Worm (Caenorhabditis elegans): ENCODE results near the gene ver-4.

DNA sequence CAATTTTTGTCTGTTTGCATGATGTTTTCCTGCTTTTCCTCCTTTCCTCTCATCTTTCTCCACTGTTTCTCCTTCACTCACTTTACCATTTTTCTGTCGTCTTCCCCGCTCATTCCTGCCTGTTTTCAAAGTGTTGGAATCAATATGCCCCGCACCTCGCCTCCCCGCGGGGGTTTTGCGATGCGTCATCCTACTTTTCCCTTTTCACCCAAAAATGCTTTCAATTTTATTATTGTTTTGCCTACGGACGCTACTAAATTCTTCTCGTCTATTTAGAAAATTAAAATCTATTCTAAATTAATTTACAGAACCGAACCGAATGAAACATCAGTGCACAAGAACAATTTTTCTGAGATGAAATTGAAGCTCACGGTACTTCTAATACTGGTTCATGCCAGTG is 10.0 kb downstream of the ver-4 start, which contains the start of gene ver-3:
- TF ChIP-seq ceh-82 (tag; optimal IDR thresholded peaks at IDR 0.05) (no peak), aly-2 (tag; optimal IDR thresholded peaks at IDR 0.05) (no peak), egl-27 (tag; optimal IDR thresholded peaks at IDR 0.05) (no peak), nhr-76 (tag; optimal IDR thresholded peaks at IDR 0.05) (no peak), hlh-17 (GFP tag; optimal IDR thresholded peaks at IDR 0.05; ENCODE audit: borderline replicate concordance) (no peak), lin-13 (GFP tag; optimal IDR thresholded peaks at IDR 0.05) (no peak), nhr-237 (tag; optimal IDR thresholded peaks at IDR 0.05) (no peak), nhr-90 (tag; optimal IDR thresholded peaks at IDR 0.05; ENCODE audit: poor library complexity) (no peak), rnt-1 (tag; optimal IDR thresholded peaks at IDR 0.05) (no peak), fkh-10 (GFP tag; optimal IDR thresholded peaks at IDR 0.05) (no peak), tlp-1 (tag; optimal IDR thresholded peaks at IDR 0.05) (no peak), ama-1 (optimal IDR thresholded peaks at IDR 0.05) (no peak), unc-62 (GFP tag; optimal IDR thresholded peaks at IDR 0.05) (no peak)

All from whole organism, L1 larva.